Fruit fly (Drosophila melanogaster): ENCODE results near the gene Hsp26.
A peak's percentile ranks its signal among the peaks of the same experiment; 100 is the strongest.

Gene Hsp26

dm6 chr3L:9377198-9378035 lies at the start of gene Hsp26:
Gene Hsp26 (minus strand): TSS chr3L:9377427.
- TF ChIP-seq zfh1 (GFP tag; IDR thresholded peaks at IDR 0.05) (peak; percentile 81), Myb (GFP tag; optimal IDR thresholded peaks at IDR 0.05) (peak; percentile 71), CG18619 (GFP tag; optimal IDR thresholded peaks at IDR 0.05) (peak; percentile 74), dm (GFP tag; optimal IDR thresholded peaks at IDR 0.05) (peak; percentile 64), CG5180 (GFP tag; optimal IDR thresholded peaks at IDR 0.05) (peak; percentile 54), ro (GFP tag; IDR thresholded peaks at IDR 0.05) (peak; percentile 46; the same call in 1 of the 2 replicates), sna (GFP tag; IDR thresholded peaks at IDR 0.05; ENCODE audit: partially characterized antibody) (no peak), Atf6 (GFP tag; IDR thresholded peaks at IDR 0.05) (peak; percentile 92), CG32532 (GFP tag; IDR thresholded peaks at IDR 0.05) (peak; percentile 90), ab (GFP tag; optimal IDR thresholded peaks at IDR 0.05) (no peak), tin (GFP tag; optimal IDR thresholded peaks at IDR 0.05) (peak; percentile 65), CG1529 (GFP tag; optimal IDR thresholded peaks at IDR 0.05) (peak; percentile 81), Lpt (GFP tag; optimal IDR thresholded peaks at IDR 0.05) (no peak), CG3407 (GFP tag; optimal IDR thresholded peaks at IDR 0.05) (peak; percentile 78), tap (tag; optimal IDR thresholded peaks at IDR 0.05) (peak; percentile 71), pum (GFP tag; optimal IDR thresholded peaks at IDR 0.05) (peak; percentile 81), pzg (GFP tag; optimal IDR thresholded peaks at IDR 0.05) (no peak), Fer3 (tag; optimal IDR thresholded peaks at IDR 0.05) (peak; percentile 65), CG16813 (GFP tag; IDR thresholded peaks at IDR 0.05; ENCODE audit: partially characterized antibody) (no peak), CG11093 (GFP tag; IDR thresholded peaks at IDR 0.05) (peak; percentile 64; the same call in 2 of the 3 replicates), Mad (GFP tag; optimal IDR thresholded peaks at IDR 0.05) (peak; percentile 61), ham (GFP tag; IDR thresholded peaks at IDR 0.05) (no peak), Bgb (GFP tag; IDR thresholded peaks at IDR 0.05; ENCODE audit: partially characterized antibody) (no peak; the same call in 1 of the 2 replicates), CG3281 (GFP tag; optimal IDR thresholded peaks at IDR 0.05) (peak; percentile 84), lola (GFP tag; optimal IDR thresholded peaks at IDR 0.05) (peak in 1 of 3 experiments; percentile 76), CG11504 (tag; optimal IDR thresholded peaks at IDR 0.05) (peak; percentile 84), onecut (GFP tag; IDR thresholded peaks at IDR 0.05) (peak; percentile 67), p53 (GFP tag; optimal IDR thresholded peaks at IDR 0.05) (peak; percentile 63), CG3995 (GFP tag; optimal IDR thresholded peaks at IDR 0.05) (peak; percentile 12), lab (GFP tag; optimal IDR thresholded peaks at IDR 0.05) (peak; percentile 91), insv (GFP tag; optimal IDR thresholded peaks at IDR 0.05) (no peak), knrl (GFP tag; IDR thresholded peaks at IDR 0.05; ENCODE audit: partially characterized antibody) (no peak), CG11696 (GFP tag; IDR thresholded peaks at IDR 0.05) (peak; percentile 65), CG31365 (tag; optimal IDR thresholded peaks at IDR 0.05) (peak; percentile 26), NFAT (GFP tag; IDR thresholded peaks at IDR 0.05) (peak; percentile 49; the same call in 1 of the 2 replicates), Sox100B (GFP tag; optimal IDR thresholded peaks at IDR 0.05) (peak; percentile 67), Med (GFP tag) (peak; percentile 98), CG17361 (GFP tag; IDR thresholded peaks at IDR 0.05) (peak; percentile 84), chif (GFP tag; optimal IDR thresholded peaks at IDR 0.05) (peak; percentile 81 to 82), Lhr (GFP tag; optimal IDR thresholded peaks at IDR 0.05) (no peak), Ets65A (GFP tag) (peak; percentile 91), otp (GFP tag; IDR thresholded peaks at IDR 0.05) (peak; percentile 75; the same call in 2 of the 3 replicates), cas (GFP tag; IDR thresholded peaks at IDR 0.05) (peak; percentile 49; the same call in 1 of the 2 replicates), Atf-2 (GFP tag; optimal IDR thresholded peaks at IDR 0.05) (peak; percentile 67), MTF-1 (GFP tag; optimal IDR thresholded peaks at IDR 0.05; ENCODE audit: borderline replicate concordance) (peak; percentile 52), danr (GFP tag; IDR thresholded peaks at IDR 0.05) (peak; percentile 21; the same call in 1 of the 2 replicates), ems (GFP tag; optimal IDR thresholded peaks at IDR 0.05) (peak; percentile 82), sd (tag; optimal IDR thresholded peaks at IDR 0.05) (peak; percentile 59)
